Fruit fly (Drosophila melanogaster): ENCODE data around the gene CG15211.
A peak's percentile ranks its signal among the peaks of the same experiment; 100 is the strongest.

The CG15211 gene

DNA sequence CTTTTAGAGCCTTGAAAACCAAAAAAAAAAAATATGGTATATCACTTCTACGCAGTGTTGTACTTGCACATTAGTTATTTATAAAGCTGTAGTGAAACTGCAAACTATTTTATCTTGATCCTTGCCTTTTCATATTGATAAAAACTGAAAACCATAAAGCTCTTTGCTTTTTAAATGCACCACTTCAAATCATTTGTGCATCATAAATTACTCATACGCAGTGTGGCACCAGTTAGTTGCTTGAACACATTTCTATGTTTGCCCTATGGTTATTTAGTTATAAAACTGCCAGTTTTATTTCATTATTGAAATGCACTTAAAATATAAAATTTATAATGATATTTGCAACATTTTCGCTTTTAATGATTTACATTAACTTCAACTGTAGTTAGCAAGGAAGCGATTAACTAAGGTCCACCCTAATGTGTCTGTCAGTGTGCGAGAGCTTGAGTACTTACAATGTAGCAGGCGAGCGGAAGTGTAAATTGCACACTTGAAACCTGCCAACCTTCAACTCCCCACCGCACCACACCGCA lies 16.2 kb upstream of the CG15211 start (continued):
- TF ChIP-seq CG18599 (GFP tag; optimal IDR thresholded peaks at IDR 0.05) (peak; percentile 39), CG2120 (GFP tag; optimal IDR thresholded peaks at IDR 0.05) (peak; percentile 18), gem (tag; optimal IDR thresholded peaks at IDR 0.05) (peak; percentile 17), Dip3 (GFP tag; optimal IDR thresholded peaks at IDR 0.05) (no peak), CG31441 (GFP tag; IDR thresholded peaks at IDR 0.05) (0 out of 2 replicates have a peak, but pooled peaks have one; percentile 22), zen2 (GFP tag; IDR thresholded peaks at IDR 0.05; ENCODE audit: partially characterized antibody) (no peak), Sox100B (GFP tag; optimal IDR thresholded peaks at IDR 0.05) (peak; percentile 24), CG4854 (GFP tag; optimal IDR thresholded peaks at IDR 0.05) (no peak), amos (GFP tag; IDR thresholded peaks at IDR 0.05; ENCODE audit: partially characterized antibody) (no peak), Hmr (GFP tag; optimal IDR thresholded peaks at IDR 0.05) (peak; percentile 28), CG43689 (GFP tag; IDR thresholded peaks at IDR 0.05) (no peak), CG18619 (GFP tag; optimal IDR thresholded peaks at IDR 0.05) (peak; percentile 23), CG13296 (GFP tag; optimal IDR thresholded peaks at IDR 0.05) (peak; percentile 2), fd102C (GFP tag; optimal IDR thresholded peaks at IDR 0.05) (no peak), Sin3A (optimal IDR thresholded peaks at IDR 0.05) (no peak), twi (tag; optimal IDR thresholded peaks at IDR 0.05) (no peak), row (GFP tag; IDR thresholded peaks at IDR 0.05) (no peak), dmrt99B (tag; optimal IDR thresholded peaks at IDR 0.05) (peak; percentile 12), CkIIα-i1 (GFP tag; IDR thresholded peaks at IDR 0.05) (no peak), CG11504 (tag; optimal IDR thresholded peaks at IDR 0.05) (peak; percentile 48), lab (GFP tag; optimal IDR thresholded peaks at IDR 0.05) (peak; percentile 24), bsh (GFP tag; optimal IDR thresholded peaks at IDR 0.05) (peak in 1 of 2 experiments; percentile 7), ase (GFP tag; IDR thresholded peaks at IDR 0.05) (no peak), CG17186 (GFP tag; optimal IDR thresholded peaks at IDR 0.05) (no peak), CG30403 (GFP tag; optimal IDR thresholded peaks at IDR 0.05) (peak; percentile 8), grau (tag; optimal IDR thresholded peaks at IDR 0.05) (peak; percentile 16), CG9727 (GFP tag; optimal IDR thresholded peaks at IDR 0.05) (peak; percentile 36), CG15514 (GFP tag; optimal IDR thresholded peaks at IDR 0.05) (no peak), CG12104 (GFP tag; optimal IDR thresholded peaks at IDR 0.05) (peak; percentile 4), nom (GFP tag; optimal IDR thresholded peaks at IDR 0.05) (peak; percentile 11), Hand (GFP tag; optimal IDR thresholded peaks at IDR 0.05) (peak; percentile 16), MESR4 (GFP tag; optimal IDR thresholded peaks at IDR 0.05) (no peak), CG3281 (GFP tag; optimal IDR thresholded peaks at IDR 0.05) (peak; percentile 34), CG9797 (GFP tag; optimal IDR thresholded peaks at IDR 0.05) (no peak), CG2678 (tag; optimal IDR thresholded peaks at IDR 0.05) (peak; percentile 54), tin (GFP tag; optimal IDR thresholded peaks at IDR 0.05) (no peak), CG10654 (GFP tag; optimal IDR thresholded peaks at IDR 0.05) (no peak), al (GFP tag; IDR thresholded peaks at IDR 0.05) (no peak), CG7839 (tag; optimal IDR thresholded peaks at IDR 0.05) (peak; percentile 2), corto (GFP tag; optimal IDR thresholded peaks at IDR 0.05) (no peak), CG6813 (GFP tag; optimal IDR thresholded peaks at IDR 0.05) (no peak), bowl (GFP tag; IDR thresholded peaks at IDR 0.05) (no peak)
